Fruit fly (Drosophila melanogaster): ENCODE measurements around the gene CG9150.

The CG9150 gene

dm6 chr2L:6068544-6069251, at the start of gene CG9150, which contains the start of gene Pfdn1:
TSS of gene CG9150 (minus strand) at chr2L:6068594.
TSS of gene Pfdn1 (plus strand) at chr2L:6069079.
- TF ChIP-seq CG17801 (GFP tag; optimal IDR thresholded peaks at IDR 0.05; ENCODE audit: partially characterized antibody), result no peak

- no peak for TF ChIP-seq CG17801 (GFP tag; optimal IDR thresholded peaks at IDR 0.05; ENCODE audit: partially characterized antibody)
These were observed 42.4 kb upstream of the CG9150 start for dm6 chr2L:6110781-6111180.

dm6 chr2L:6109313-6109847, 41.0 kb upstream of the CG9150 start:
- no peak for TF ChIP-seq CG17801 (GFP tag; optimal IDR thresholded peaks at IDR 0.05; ENCODE audit: partially characterized antibody)

- TF ChIP-seq CG17801 (GFP tag; optimal IDR thresholded peaks at IDR 0.05; ENCODE audit: partially characterized antibody), result peak; percentile 59
These were observed 31.9 kb upstream of the CG9150 start, which contains the start of gene stai for dm6 chr2L:6100202-6100689. TSS of gene stai (plus strand) at chr2L:6100377.

- no peak for TF ChIP-seq CG17801 (GFP tag; optimal IDR thresholded peaks at IDR 0.05; ENCODE audit: partially characterized antibody)
These were observed 30.9 kb upstream of the CG9150 start for dm6 chr2L:6099270-6099644.

dm6 chr2L:6098479-6099269, 30.3 kb upstream of the CG9150 start, which contains the start of gene CG9175:
TSS of gene CG9175 (minus strand) at chr2L:6098966.
- peak; percentile 30 for TF ChIP-seq CG17801 (GFP tag; optimal IDR thresholded peaks at IDR 0.05; ENCODE audit: partially characterized antibody)

- no peak for TF ChIP-seq CG17801 (GFP tag; optimal IDR thresholded peaks at IDR 0.05; ENCODE audit: partially characterized antibody)
These were observed 23.9 kb upstream of the CG9150 start for dm6 chr2L:6092300-6092699.

- no peak for TF ChIP-seq CG17801 (GFP tag; optimal IDR thresholded peaks at IDR 0.05; ENCODE audit: partially characterized antibody)
These were observed 22.7 kb upstream of the CG9150 start, which contains the start of gene CG45075 for dm6 chr2L:6090786-6091716. TSS of gene CG45075 (plus strand) at chr2L:6091412.

dm6 chr2L:6090365-6090764, 22.0 kb upstream of the CG9150 start:
- TF ChIP-seq CG17801 (GFP tag; optimal IDR thresholded peaks at IDR 0.05; ENCODE audit: partially characterized antibody), result no peak

- TF ChIP-seq CG17801 (GFP tag; optimal IDR thresholded peaks at IDR 0.05; ENCODE audit: partially characterized antibody), result no peak
These were observed 21.3 kb upstream of the CG9150 start for dm6 chr2L:6089604-6090198.

dm6 chr2L:6088371-6089365, 20.3 kb upstream of the CG9150 start:
- TF ChIP-seq CG17801 (GFP tag; optimal IDR thresholded peaks at IDR 0.05; ENCODE audit: partially characterized antibody), result peak; percentile 75

- TF ChIP-seq CG17801 (GFP tag; optimal IDR thresholded peaks at IDR 0.05; ENCODE audit: partially characterized antibody), result no peak
These were observed 19.3 kb upstream of the CG9150 start for dm6 chr2L:6087685-6088084.

- TF ChIP-seq CG17801 (GFP tag; optimal IDR thresholded peaks at IDR 0.05; ENCODE audit: partially characterized antibody), result no peak
These were observed 18.4 kb upstream of the CG9150 start for dm6 chr2L:6086771-6087170.
